Worm (Caenorhabditis elegans) whole organism, young adult: ENCODE measurements around the gene pgp-8.

Experiments used
- B0019.2 ChIP-seq: fragments of 200-800 bp; sonication (Bioruptor generic); conservative IDR thresholded peaks from 2 replicates; pipeline ENCODE4 v1.3.6; 2022; ENCODE audit warnings: missing genetic modification reagents, missing genetic modification characterization, missing compliant biosample characterization
- ekl-4 ChIP-seq: fragments of 200-800 bp; sonication (Bioruptor generic); IDR thresholded peaks from 2 replicates; pipeline ENCODE4 v1.3.6; 2022; ENCODE audit warnings: missing genetic modification reagents, missing genetic modification characterization, missing compliant biosample characterization
- unc-62 ChIP-seq: fragments of 150-350 bp; optimal IDR thresholded peaks from 2 replicates; lab custom pipeline; 2014; ENCODE audit warnings: missing biosample characterization, missing genetic modification reagents, missing genetic modification characterization

DNA sequence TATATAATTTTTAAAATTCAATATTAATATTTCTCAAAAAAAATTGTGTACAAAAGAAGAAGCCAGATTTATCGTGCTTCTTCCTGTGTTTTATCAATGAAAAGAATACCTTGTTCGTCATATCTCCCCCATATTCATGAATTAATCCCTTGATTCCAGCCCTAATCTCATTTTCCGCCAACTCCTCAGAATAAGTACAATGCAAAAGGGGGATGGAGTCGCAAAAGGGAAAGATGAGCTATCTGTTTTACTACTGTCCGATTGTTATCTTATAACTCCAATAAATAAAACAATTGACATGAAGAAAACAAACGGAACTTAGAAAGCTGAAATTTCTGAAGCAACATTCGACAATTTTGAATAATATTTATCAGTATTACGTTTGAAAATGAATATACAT lies 26.6 kb downstream of the pgp-8 start:
- TF ChIP-seq unc-62 (GFP tag; lab: Kevin White, UChicago) = no peak
- TF ChIP-seq ekl-4 (GFP tag; lab: Robert Waterston, UW) = no peak
- no peak for TF ChIP-seq B0019.2
